Worm (Caenorhabditis elegans) whole organism, mixed stage, embryonic: ENCODE measurements around the gene sdpn-1.

Source experiments
- M03D4.4 ChIP-seq: sonication (generic microtip); optimal IDR thresholded peaks from 2 replicates; lab custom pipeline; 2017; ENCODE audit warnings: mild to moderate bottlenecking, missing genetic modification characterization, missing compliant biosample characterization
- bed-3 ChIP-seq: fragments of 200-800 bp; sonication (Bioruptor generic); optimal IDR thresholded peaks from 3 replicates; lab custom pipeline; 2018; ENCODE audit warnings: mild to moderate bottlenecking, missing genetic modification characterization, moderate library complexity, missing compliant biosample characterization
- blmp-1 ChIP-seq: fragments of 150-350 bp; optimal IDR thresholded peaks from 2 replicates; lab custom pipeline; 2014; ENCODE audit warnings: missing biosample characterization, missing genetic modification characterization
- ceh-39 ChIP-seq: fragments of 150-350 bp; optimal IDR thresholded peaks from 2 replicates; lab custom pipeline; 2014; ENCODE audit warnings: missing biosample characterization, missing genetic modification characterization
- ceh-43 ChIP-seq: fragments of 200-800 bp; sonication (Bioruptor generic); optimal IDR thresholded peaks from 2 replicates; lab custom pipeline; 2018; ENCODE audit warnings: mild to moderate bottlenecking, missing genetic modification characterization, moderate library complexity, missing compliant biosample characterization
- ceh-83 ChIP-seq: fragments of 200-800 bp; sonication (Bioruptor generic); optimal IDR thresholded peaks from 2 replicates; lab custom pipeline; 2018; ENCODE audit warnings: mild to moderate bottlenecking, missing genetic modification characterization, missing compliant biosample characterization
- ces-1 ChIP-seq: fragments of 150-350 bp; optimal IDR thresholded peaks from 2 replicates; lab custom pipeline; 2014; ENCODE audit warnings: missing biosample characterization, missing genetic modification reagents, missing genetic modification characterization
- cnd-1 ChIP-seq: fragments of 200-800 bp; sonication (Bioruptor generic); optimal IDR thresholded peaks from 2 replicates; lab custom pipeline; 2018; ENCODE audit warnings: mild to moderate bottlenecking, missing genetic modification characterization, missing compliant biosample characterization
- drap-1 ChIP-seq: fragments of 200-800 bp; sonication (Bioruptor generic); optimal IDR thresholded peaks from 3 replicates; lab custom pipeline; 2018; ENCODE audit warnings: mild to moderate bottlenecking, missing genetic modification characterization, missing compliant biosample characterization
- elt-1 ChIP-seq: sonication (generic microtip); optimal IDR thresholded peaks from 2 replicates; lab custom pipeline; 2017; ENCODE audit warnings: missing genetic modification characterization, mild to moderate bottlenecking, missing compliant biosample characterization, antibody characterized with exemption, moderate library complexity, borderline replicate concordance; ENCODE audit not compliant: insufficient read depth
- elt-3 ChIP-seq: fragments of 150-350 bp; optimal IDR thresholded peaks from 2 replicates; lab custom pipeline; 2014; ENCODE audit warnings: missing biosample characterization, missing genetic modification characterization
- ham-2 ChIP-seq: fragments of 200-800 bp; sonication (Bioruptor generic); optimal IDR thresholded peaks from 2 replicates; lab custom pipeline; 2018; ENCODE audit warnings: mild to moderate bottlenecking, missing genetic modification characterization, missing compliant biosample characterization
- hlh-1 ChIP-seq: fragments of 150-350 bp; optimal IDR thresholded peaks from 2 replicates; lab custom pipeline; 2014; ENCODE audit warnings: missing biosample characterization, missing genetic modification reagents, missing genetic modification characterization
- lin-13 ChIP-seq: fragments of 150-350 bp; optimal IDR thresholded peaks from 2 replicates; lab custom pipeline; 2014; ENCODE audit warnings: missing biosample characterization, missing genetic modification characterization
- lin-32 ChIP-seq: fragments of 200-800 bp; sonication (Bioruptor generic); optimal IDR thresholded peaks from 2 replicates; lab custom pipeline; 2018; ENCODE audit warnings: mild to moderate bottlenecking, missing genetic modification characterization, missing compliant biosample characterization
- lsy-2 ChIP-seq: fragments of 150-350 bp; optimal IDR thresholded peaks from 2 replicates; lab custom pipeline; 2014; ENCODE audit warnings: missing biosample characterization, missing genetic modification characterization
- mep-1 ChIP-seq: fragments of 150-350 bp; optimal IDR thresholded peaks from 2 replicates; lab custom pipeline; 2017; ENCODE audit warnings: missing biosample characterization, missing genetic modification reagents, missing genetic modification characterization, inconsistent platforms
- mls-2 ChIP-seq: sonication (generic microtip); optimal IDR thresholded peaks from 2 replicates; lab custom pipeline; 2016; ENCODE audit warnings: mild to moderate bottlenecking, missing genetic modification characterization, moderate library complexity, missing compliant biosample characterization
- nhr-12 ChIP-seq: fragments of 150-350 bp; optimal IDR thresholded peaks from 2 replicates; lab custom pipeline; 2014; ENCODE audit warnings: missing biosample characterization, missing genetic modification characterization
- nhr-2 ChIP-seq: fragments of 150-350 bp; optimal IDR thresholded peaks from 2 replicates; lab custom pipeline; 2014; ENCODE audit warnings: missing biosample characterization, missing genetic modification characterization
- nhr-28 ChIP-seq: fragments of 150-350 bp; optimal IDR thresholded peaks from 2 replicates; lab custom pipeline; 2014; ENCODE audit warnings: missing biosample characterization, missing genetic modification characterization
- nhr-76 ChIP-seq: sonication (generic microtip); optimal IDR thresholded peaks from 2 replicates; lab custom pipeline; 2017; ENCODE audit warnings: missing biosample characterization, missing genetic modification characterization
- pha-4 ChIP-seq: fragments of 150-350 bp; optimal IDR thresholded peaks from 2 replicates; lab custom pipeline; 2018; ENCODE audit warnings: missing biosample characterization, missing genetic modification reagents, missing genetic modification characterization
- sem-2 ChIP-seq: fragments of 200-800 bp; sonication (Bioruptor generic); optimal IDR thresholded peaks from 2 replicates; lab custom pipeline; 2018; ENCODE audit warnings: mild to moderate bottlenecking, missing genetic modification characterization, missing compliant biosample characterization
- snpc-4 ChIP-seq: fragments of 150-350 bp; optimal IDR thresholded peaks from 2 replicates; lab custom pipeline; 2014; ENCODE audit warnings: missing biosample characterization, missing genetic modification characterization
- sptf-1 ChIP-seq: sonication (generic microtip); optimal IDR thresholded peaks from 2 replicates; lab custom pipeline; 2017; ENCODE audit warnings: mild to moderate bottlenecking, missing genetic modification characterization, moderate library complexity, missing compliant biosample characterization
- tbx-8 ChIP-seq: fragments of 200-800 bp; sonication (Bioruptor generic); optimal IDR thresholded peaks from 2 replicates; lab custom pipeline; 2018; ENCODE audit warnings: mild to moderate bottlenecking, missing genetic modification characterization, moderate library complexity, missing compliant biosample characterization
- unc-120 ChIP-seq: sonication (generic microtip); optimal IDR thresholded peaks from 2 replicates; lab custom pipeline; 2017; ENCODE audit warnings: missing genetic modification characterization, missing compliant biosample characterization; ENCODE audit not compliant: poor library complexity, severe bottlenecking
- unc-39 ChIP-seq: fragments of 150-350 bp; optimal IDR thresholded peaks from 2 replicates; lab custom pipeline; 2014; ENCODE audit warnings: missing biosample characterization, missing genetic modification characterization
- zip-8 ChIP-seq: fragments of 150-350 bp; optimal IDR thresholded peaks from 2 replicates; lab custom pipeline; 2014; ENCODE audit warnings: missing biosample characterization, missing genetic modification characterization
- ztf-11 ChIP-seq: fragments of 150-350 bp; optimal IDR thresholded peaks from 2 replicates; lab custom pipeline; 2014; ENCODE audit warnings: missing biosample characterization, missing genetic modification characterization

sdpn-1 gene

ce11 chrX:7965449-7965848 lies 32.6 kb downstream of the sdpn-1 start:
- TF ChIP-seq ceh-39 = no peak
- TF ChIP-seq sptf-1 (tag; lab: Kevin White, UChicago) = no peak
- TF ChIP-seq ztf-11 (tag; lab: Kevin White, UChicago) = no peak
- TF ChIP-seq lin-32 = peak; percentile 52
- TF ChIP-seq nhr-28 (tag; lab: Kevin White, UChicago) = no peak
- TF ChIP-seq mls-2 (tag; lab: Kevin White, UChicago) = peak; percentile 25
- TF ChIP-seq nhr-12 (tag; lab: Kevin White, UChicago) = no peak
- no peak for TF ChIP-seq blmp-1
- TF ChIP-seq sem-2 (GFP tag; lab: Kevin White, UChicago) = no peak
- no peak for TF ChIP-seq ceh-43 (GFP tag; lab: Kevin White, UChicago)
- no peak for TF ChIP-seq lsy-2 (tag; lab: Kevin White, UChicago)
- no peak for TF ChIP-seq ceh-83 (GFP tag; lab: Kevin White, UChicago)
- TF ChIP-seq cnd-1 = peak; percentile 58
- no peak for TF ChIP-seq unc-39
- TF ChIP-seq elt-1 (tag; lab: Kevin White, UChicago) = peak; percentile 54
- TF ChIP-seq nhr-2 = peak; percentile 89
- no peak for TF ChIP-seq mep-1 (tag; lab: Kevin White, UChicago)
- no peak for TF ChIP-seq bed-3 (GFP tag; lab: Kevin White, UChicago)

- no peak for TF ChIP-seq ceh-83 (GFP tag; lab: Kevin White, UChicago)
- TF ChIP-seq bed-3 (GFP tag; lab: Kevin White, UChicago) = no peak
- no peak for TF ChIP-seq hlh-1
- no peak for TF ChIP-seq drap-1 (GFP tag; lab: Kevin White, UChicago)
- TF ChIP-seq ceh-39 = no peak
- no peak for TF ChIP-seq zip-8 (tag; lab: Kevin White, UChicago)
- TF ChIP-seq tbx-8 (GFP tag; lab: Kevin White, UChicago) = no peak
- TF ChIP-seq ceh-43 (GFP tag; lab: Kevin White, UChicago) = no peak
- TF ChIP-seq nhr-12 (tag; lab: Kevin White, UChicago) = no peak
- no peak for TF ChIP-seq nhr-76 (tag; lab: Kevin White, UChicago)
- no peak for TF ChIP-seq ces-1 (GFP tag; lab: Kevin White, UChicago)
Measured at ce11 chrX:7964022-7964421, 34.0 kb downstream of the sdpn-1 start.

ce11 chrX:7962056-7962485 lies 36.0 kb downstream of the sdpn-1 start:
- TF ChIP-seq ceh-43 (GFP tag; lab: Kevin White, UChicago) = no peak
- TF ChIP-seq sptf-1 (tag; lab: Kevin White, UChicago) = no peak
- TF ChIP-seq unc-120 = peak; percentile 26
- TF ChIP-seq cnd-1 = peak; percentile 5
- peak; percentile 17 for TF ChIP-seq mep-1 (tag; lab: Kevin White, UChicago)

DNA sequence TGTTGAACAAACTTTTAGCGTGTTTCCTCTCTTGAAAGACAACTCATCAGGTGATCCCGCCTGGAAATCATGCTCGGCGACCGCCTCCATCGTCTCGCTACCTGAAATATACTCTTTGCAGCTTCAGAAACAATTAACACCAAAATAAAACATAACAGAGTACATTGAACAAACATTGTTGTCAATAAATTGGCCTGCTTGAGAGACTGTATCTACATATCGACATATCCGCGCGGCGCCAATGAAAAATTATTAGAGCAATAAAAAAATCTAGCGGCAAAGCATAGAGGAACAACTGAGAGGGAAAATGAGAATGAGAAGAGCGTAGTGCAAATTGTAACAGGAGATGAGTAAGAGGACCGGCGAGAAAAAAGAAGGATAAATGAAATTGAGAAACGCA lies 36.4 kb downstream of the sdpn-1 start, which contains the start of gene sem-5:
Gene sem-5, minus strand, starts transcription at position 101 of the 400 bp plus-strand sequence.
- TF ChIP-seq ham-2 (no peak), tbx-8 (GFP tag; lab: Kevin White, UChicago) (no peak), ceh-83 (GFP tag; lab: Kevin White, UChicago) (peak; percentile 39), M03D4.4 (tag; lab: Kevin White, UChicago) (peak; percentile 50), lin-32 (no peak), elt-3 (no peak)

ce11 chrX:7958203-7958602 lies 39.8 kb downstream of the sdpn-1 start, which contains the start of gene sfxn-2:
sfxn-2 (minus strand) TSS chrX:7958303.
- TF ChIP-seq ham-2 (no peak), ces-1 (GFP tag; lab: Kevin White, UChicago) (no peak), ztf-11 (tag; lab: Kevin White, UChicago) (no peak)

ce11 chrX:7956449-7956848 lies 41.6 kb downstream of the sdpn-1 start:
- TF ChIP-seq nhr-2 = no peak
- TF ChIP-seq ztf-11 (tag; lab: Kevin White, UChicago) = no peak
- no peak for TF ChIP-seq mls-2 (tag; lab: Kevin White, UChicago)
- no peak for TF ChIP-seq zip-8 (tag; lab: Kevin White, UChicago)
- no peak for TF ChIP-seq unc-39
- no peak for TF ChIP-seq nhr-76 (tag; lab: Kevin White, UChicago)
- no peak for TF ChIP-seq pha-4
- no peak for TF ChIP-seq unc-120
- TF ChIP-seq lin-13 (tag; lab: Kevin White, UChicago) = no peak
- TF ChIP-seq blmp-1 = no peak
- no peak for TF ChIP-seq ceh-83 (GFP tag; lab: Kevin White, UChicago)
- TF ChIP-seq M03D4.4 (tag; lab: Kevin White, UChicago) = no peak
- TF ChIP-seq lsy-2 (tag; lab: Kevin White, UChicago) = no peak
- no peak for TF ChIP-seq hlh-1
- no peak for TF ChIP-seq ces-1 (GFP tag; lab: Kevin White, UChicago)
- no peak for TF ChIP-seq drap-1 (GFP tag; lab: Kevin White, UChicago)
- TF ChIP-seq tbx-8 (GFP tag; lab: Kevin White, UChicago) = no peak
- no peak for TF ChIP-seq sptf-1 (tag; lab: Kevin White, UChicago)
- TF ChIP-seq elt-1 (tag; lab: Kevin White, UChicago) = no peak
- TF ChIP-seq snpc-4 (tag; lab: Kevin White, UChicago) = no peak
- TF ChIP-seq, all 35 proteins: peak for 0
